Fruit fly (Drosophila melanogaster): ENCODE results near the gene Mpp6.

The Mpp6 gene

dm6 chr2L:21108759-21109282 lies 47.3 kb upstream of the Mpp6 start (continued):
- TF ChIP-seq eyg (GFP tag; optimal IDR thresholded peaks at IDR 0.05) (peak; percentile 8), ase (GFP tag; IDR thresholded peaks at IDR 0.05) (no peak), B-H2 (GFP tag; optimal IDR thresholded peaks at IDR 0.05) (no peak), CG17612 (GFP tag; IDR thresholded peaks at IDR 0.05) (no peak), CG4328 (GFP tag; optimal IDR thresholded peaks at IDR 0.05) (no peak), otp (GFP tag; IDR thresholded peaks at IDR 0.05) (no peak; the same call in 2 of the 3 replicates), ken (GFP tag; IDR thresholded peaks at IDR 0.05) (no peak), sens (GFP tag) (peak; percentile 95), CG6272 (GFP tag; IDR thresholded peaks at IDR 0.05) (no peak), Vsx1 (GFP tag; optimal IDR thresholded peaks at IDR 0.05) (peak; percentile 48), E2f1 (GFP tag; IDR thresholded peaks at IDR 0.05) (0 out of 2 replicates have a peak, but pooled peaks have one; percentile 32), CG31224 (GFP tag; IDR thresholded peaks at IDR 0.05) (no peak), D (optimal IDR thresholded peaks at IDR 0.05) (no peak), D (GFP tag; optimal IDR thresholded peaks at IDR 0.05) (peak; percentile 60), CG1024 (GFP tag; IDR thresholded peaks at IDR 0.05) (no peak), ind (GFP tag; optimal IDR thresholded peaks at IDR 0.05) (no peak), CG10462 (GFP tag; optimal IDR thresholded peaks at IDR 0.05) (peak; percentile 39), Sin3A (optimal IDR thresholded peaks at IDR 0.05) (no peak), CG13775 (GFP tag; optimal IDR thresholded peaks at IDR 0.05) (peak; percentile 67), sd (tag; optimal IDR thresholded peaks at IDR 0.05) (no peak), CG3163 (GFP tag; optimal IDR thresholded peaks at IDR 0.05) (no peak), dati (GFP tag; IDR thresholded peaks at IDR 0.05) (no peak), danr (GFP tag; IDR thresholded peaks at IDR 0.05) (no peak), z (GFP tag; IDR thresholded peaks at IDR 0.05) (no peak), tna (GFP tag; IDR thresholded peaks at IDR 0.05; ENCODE audit: partially characterized antibody) (no peak), bab2 (GFP tag; optimal IDR thresholded peaks at IDR 0.05) (peak; percentile 48), vnd (GFP tag; IDR thresholded peaks at IDR 0.05; ENCODE audit: partially characterized antibody) (no peak), CG9215 (GFP tag; IDR thresholded peaks at IDR 0.05) (no peak), zf30C (GFP tag; optimal IDR thresholded peaks at IDR 0.05) (peak; percentile 83), CG32532 (GFP tag; IDR thresholded peaks at IDR 0.05) (0 out of 2 replicates have a peak, but pooled peaks have one; percentile 21), row (GFP tag; IDR thresholded peaks at IDR 0.05) (peak; percentile 73), Nf-YC (tag; optimal IDR thresholded peaks at IDR 0.05) (peak; percentile 43), unpg (GFP tag; optimal IDR thresholded peaks at IDR 0.05) (peak; percentile 73), CG15696 (tag; optimal IDR thresholded peaks at IDR 0.05) (peak; percentile 55), CG2199 (GFP tag; IDR thresholded peaks at IDR 0.05) (no peak; the same call in 2 of the 3 replicates), Opbp (GFP tag; IDR thresholded peaks at IDR 0.05; ENCODE audit: partially characterized antibody) (no peak), CG4360 (GFP tag; IDR thresholded peaks at IDR 0.05) (no peak), CG7963 (GFP tag; IDR thresholded peaks at IDR 0.05; ENCODE audit: partially characterized antibody) (no peak), gsb-n (tag; optimal IDR thresholded peaks at IDR 0.05) (peak; percentile 43), rib (GFP tag; IDR thresholded peaks at IDR 0.05) (no peak), lab (GFP tag; optimal IDR thresholded peaks at IDR 0.05) (peak; percentile 45), Hr39 (optimal IDR thresholded peaks at IDR 0.05) (no peak), D19A (tag; optimal IDR thresholded peaks at IDR 0.05) (peak; percentile 71), Hsf (GFP tag; optimal IDR thresholded peaks at IDR 0.05) (peak; percentile 51), CG11398 (GFP tag; optimal IDR thresholded peaks at IDR 0.05) (no peak), stc (GFP tag; IDR thresholded peaks at IDR 0.05) (0 out of 2 replicates have a peak, but pooled peaks have one; percentile 9), Sry-δ (GFP tag; optimal IDR thresholded peaks at IDR 0.05) (peak; percentile 10), Mad (GFP tag; optimal IDR thresholded peaks at IDR 0.05) (peak; percentile 63), Chrac-16 (GFP tag; optimal IDR thresholded peaks at IDR 0.05) (peak; percentile 33), grau (tag; optimal IDR thresholded peaks at IDR 0.05) (peak; percentile 58), jumu (GFP tag; optimal IDR thresholded peaks at IDR 0.05) (peak; percentile 13), Asciz (GFP tag; optimal IDR thresholded peaks at IDR 0.05) (peak; percentile 28), onecut (GFP tag; IDR thresholded peaks at IDR 0.05) (peak; percentile 49)
